Worm (Caenorhabditis elegans) whole organism, midembryonic: ENCODE results near the gene fbxa-224.

Experiments
- T22C8.4 ChIP-seq: fragments of 200-800 bp; sonication (Bioruptor generic); IDR thresholded peaks from 2 replicates; pipeline ENCODE4 v1.3.6; 2022; ENCODE audit warnings: missing genetic modification characterization, missing compliant biosample characterization
- flt-1 ChIP-seq: fragments of 200-800 bp; sonication (Bioruptor generic); IDR thresholded peaks from 2 replicates; pipeline ENCODE4 v1.3.6; 2022; ENCODE audit warnings: missing genetic modification characterization, missing compliant biosample characterization
- klf-2 ChIP-seq: fragments of 200-800 bp; sonication (Bioruptor generic); conservative IDR thresholded peaks from 2 replicates; pipeline ENCODE4 v1.3.6; 2022; ENCODE audit warnings: missing genetic modification reagents, missing genetic modification characterization, missing compliant biosample characterization
- med-1 ChIP-seq: sonication (generic microtip); optimal IDR thresholded peaks from 2 replicates; lab custom pipeline; 2017; ENCODE audit warnings: missing genetic modification characterization, mild to moderate bottlenecking, missing compliant biosample characterization, antibody characterized with exemption, missing genetic modification reagents; ENCODE audit not compliant: insufficient read depth
- ref-1 ChIP-seq: fragments of 200-800 bp; sonication (Bioruptor generic); conservative IDR thresholded peaks from 2 replicates; pipeline ENCODE4 v1.3.6; 2022; ENCODE audit warnings: missing genetic modification reagents, missing genetic modification characterization, missing compliant biosample characterization
- tab-1 ChIP-seq: fragments of 200-800 bp; sonication (Bioruptor generic); IDR thresholded peaks from 2 replicates; pipeline ENCODE4 v1.3.6; 2022; ENCODE audit warnings: missing genetic modification characterization, missing compliant biosample characterization
- ztf-23 ChIP-seq: fragments of 200-800 bp; sonication (Bioruptor generic); IDR thresholded peaks from 2 replicates; pipeline ENCODE4 v1.3.6; 2022; ENCODE audit warnings: missing genetic modification reagents, missing genetic modification characterization, missing compliant biosample characterization
- ztf-29 ChIP-seq: fragments of 200-800 bp; sonication (Bioruptor generic); IDR thresholded peaks from 2 replicates; pipeline ENCODE4 v1.3.6; 2022; ENCODE audit warnings: missing genetic modification reagents, missing genetic modification characterization, missing compliant biosample characterization

DNA sequence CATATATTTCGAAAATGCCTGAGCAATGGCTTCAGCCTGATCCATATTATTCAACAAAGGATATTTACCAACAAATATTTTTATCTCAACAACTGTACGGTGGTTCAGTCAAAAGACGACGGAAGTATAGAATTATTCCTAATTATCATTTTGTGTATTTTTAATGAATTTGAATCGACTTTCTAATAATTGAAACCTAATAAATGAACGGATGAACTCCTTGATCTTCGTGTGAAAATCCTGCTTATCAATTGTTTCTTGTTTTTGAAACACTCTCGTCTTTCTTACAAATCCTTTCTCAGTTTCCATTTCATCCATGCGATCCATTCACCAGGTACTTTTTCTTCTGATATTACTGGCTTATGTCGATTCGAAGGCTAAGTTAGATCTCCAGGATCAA is 27.7 kb upstream of the fbxa-224 start, which contains the start of gene F35D2.1:
- no peak for TF ChIP-seq med-1 (GFP tag; lab: Kevin White, UChicago)
- no peak for TF ChIP-seq ztf-29 (GFP tag; lab: Robert Waterston, UW)
- TF ChIP-seq T22C8.4 = no peak
- no peak for TF ChIP-seq ref-1 (GFP tag; lab: Robert Waterston, UW)
- no peak for TF ChIP-seq ztf-23 (GFP tag; lab: Robert Waterston, UW)
- TF ChIP-seq flt-1 = no peak
- no peak for TF ChIP-seq klf-2
- TF ChIP-seq tab-1 (GFP tag; lab: Robert Waterston, UW) = no peak
